Worm (Caenorhabditis elegans): ENCODE results near the gene T24C4.3.

DNA sequence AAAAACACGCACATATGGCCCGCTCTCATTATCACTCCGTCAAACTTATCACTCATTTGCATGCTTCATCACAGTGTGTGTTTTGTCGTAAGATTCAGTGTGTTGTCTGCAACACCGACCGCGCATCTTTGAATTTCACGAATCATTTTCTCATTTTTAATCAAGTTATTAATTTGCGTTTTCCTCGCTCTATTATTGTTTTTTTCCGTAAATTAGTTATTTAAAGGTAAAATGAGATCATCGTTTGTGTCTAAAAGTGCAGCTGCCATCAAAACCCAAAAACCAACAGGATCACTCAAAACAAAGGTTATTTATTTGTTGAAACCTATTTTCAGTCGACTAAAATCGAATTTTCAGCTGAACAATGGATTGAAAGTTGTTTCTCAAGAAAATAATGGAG is 7.4 kb upstream of the T24C4.3 start, which contains the start of the genes T24C4.5 and ucr-2.3:
- no peak for TF ChIP-seq elt-3 (tag; optimal IDR thresholded peaks at IDR 0.05)
- no peak for TF ChIP-seq nhr-77 (tag; optimal IDR thresholded peaks at IDR 0.05)
- no peak for TF ChIP-seq fkh-10 (GFP tag; optimal IDR thresholded peaks at IDR 0.05)
- no peak for TF ChIP-seq egl-27 (tag; optimal IDR thresholded peaks at IDR 0.05)
- TF ChIP-seq nhr-67 (tag; optimal IDR thresholded peaks at IDR 0.05), result no peak
- TF ChIP-seq mml-1 (tag; optimal IDR thresholded peaks at IDR 0.05), result no peak
- no peak for TF ChIP-seq jun-1 (tag; optimal IDR thresholded peaks at IDR 0.05)
- TF ChIP-seq ZK546.5 (tag; optimal IDR thresholded peaks at IDR 0.05), result no peak
- TF ChIP-seq pqm-1 (tag; optimal IDR thresholded peaks at IDR 0.05), result no peak
- TF ChIP-seq nhr-237 (tag; optimal IDR thresholded peaks at IDR 0.05), result no peak
- TF ChIP-seq aly-2 (tag; optimal IDR thresholded peaks at IDR 0.05), result no peak

All from whole organism, L3 larva.